Fruit fly (Drosophila melanogaster) ovary, adult (tissue): ENCODE results near the gene CG13306.
A peak's percentile ranks its signal among the peaks of the same experiment; 100 is the strongest.

Source experiments
- CG17801 ChIP-seq: fragments of 200-800 bp; optimal IDR thresholded peaks from 2 replicates; lab custom pipeline; 2019; ENCODE audit warnings: missing biosample characterization, mild to moderate bottlenecking, missing genetic modification characterization, moderate library complexity; ENCODE audit not compliant: partially characterized antibody

CG13306 gene

dm6 chr3L:8767876-8768275 is 18.4 kb upstream of the CG13306 start:
- peak; percentile 96 for TF ChIP-seq CG17801 (GFP tag; lab: Kevin White, UChicago)

dm6 chr3L:8765969-8766538 is 16.5 kb upstream of the CG13306 start:
- TF ChIP-seq CG17801 (GFP tag; lab: Kevin White, UChicago), result peak; percentile 90

- TF ChIP-seq CG17801 (GFP tag; lab: Kevin White, UChicago), result no peak
These were observed 16.0 kb upstream of the CG13306 start for dm6 chr3L:8765493-8765892.

- peak; percentile 13 for TF ChIP-seq CG17801 (GFP tag; lab: Kevin White, UChicago)
These were observed 14.3 kb upstream of the CG13306 start for dm6 chr3L:8763794-8764193.

- peak; percentile 24 for TF ChIP-seq CG17801 (GFP tag; lab: Kevin White, UChicago)
These were observed 13.5 kb upstream of the CG13306 start for dm6 chr3L:8763037-8763454.

dm6 chr3L:8755689-8756088 is 6.2 kb upstream of the CG13306 start, which contains the start of gene CG6576:
Gene CG6576 (plus strand): TSS chr3L:8755989.
- no peak for TF ChIP-seq CG17801 (GFP tag; lab: Kevin White, UChicago)

dm6 chr3L:8753592-8753991 is 4.1 kb upstream of the CG13306 start, which contains the start of gene Fhos:
Gene Fhos (plus strand): TSS chr3L:8753619.
- no peak for TF ChIP-seq CG17801 (GFP tag; lab: Kevin White, UChicago)

dm6 chr3L:8751262-8751661 is 1.7 kb upstream of the CG13306 start:
- TF ChIP-seq CG17801 (GFP tag; lab: Kevin White, UChicago), result no peak

- TF ChIP-seq CG17801 (GFP tag; lab: Kevin White, UChicago), result no peak
These were observed 687 bp downstream of the CG13306 start for dm6 chr3L:8748839-8749238.

- TF ChIP-seq CG17801 (GFP tag; lab: Kevin White, UChicago), result no peak
These were observed 1.2 kb downstream of the CG13306 start for dm6 chr3L:8748323-8748722.

- TF ChIP-seq CG17801 (GFP tag; lab: Kevin White, UChicago), result no peak
These were observed 3.0 kb downstream of the CG13306 start for dm6 chr3L:8746519-8746918.

- TF ChIP-seq CG17801 (GFP tag; lab: Kevin White, UChicago), result no peak
These were observed 4.3 kb downstream of the CG13306 start, which contains the start of gene Prm for dm6 chr3L:8745210-8745609. Gene Prm (minus strand): TSS chr3L:8745310.

- TF ChIP-seq CG17801 (GFP tag; lab: Kevin White, UChicago), result no peak
These were observed 8.5 kb downstream of the CG13306 start for dm6 chr3L:8741051-8741468.

dm6 chr3L:8731494-8731994 is 18.0 kb downstream of the CG13306 start, which contains the start of gene Cp16:
Gene Cp16 (plus strand): TSS chr3L:8731944.
- TF ChIP-seq CG17801 (GFP tag; lab: Kevin White, UChicago), result no peak

- TF ChIP-seq CG17801 (GFP tag; lab: Kevin White, UChicago), result no peak
These were observed 20.0 kb downstream of the CG13306 start, which contains the start of gene Cp19 for dm6 chr3L:8729565-8729964. Gene Cp19 (plus strand): TSS chr3L:8729865.

- no peak for TF ChIP-seq CG17801 (GFP tag; lab: Kevin White, UChicago)
These were observed 21.3 kb downstream of the CG13306 start, which contains the start of gene Cp15 for dm6 chr3L:8728181-8728580. Gene Cp15 (plus strand): TSS chr3L:8728481.
